Fruit fly (Drosophila melanogaster) whole organism, pupa: Measurements from ENCODE around the gene mRpS23.
A peak's percentile ranks its signal among the peaks of the same experiment; 100 is the strongest.

Experiments
- CG10348 ChIP-seq: fragments of 200-800 bp; sonication (Bioruptor generic); IDR thresholded peaks from 2 replicates; pipeline ENCODE4 v1.3.6; 2022; ENCODE audit warnings: missing biosample characterization, missing genetic modification characterization
- CG12605 ChIP-seq: fragments of 200-800 bp; sonication (Bioruptor generic); IDR thresholded peaks from 2 replicates; pipeline ENCODE4 v1.3.6; 2022; ENCODE audit warnings: missing biosample characterization, missing genetic modification characterization
- CG13204 ChIP-seq: fragments of 200-800 bp; sonication (Bioruptor generic); optimal IDR thresholded peaks from 2 replicates; lab custom pipeline; 2018; ENCODE audit warnings: missing biosample characterization, mild to moderate bottlenecking, missing genetic modification characterization, moderate library complexity
- CG14655 ChIP-seq: fragments of 200-800 bp; sonication (Bioruptor generic); optimal IDR thresholded peaks from 3 replicates; lab custom pipeline; 2017; ENCODE audit warnings: mild to moderate bottlenecking, missing biosample characterization, missing genetic modification reagents, missing genetic modification characterization
- CG15710 ChIP-seq: fragments of 200-800 bp; sonication (Bioruptor generic); optimal IDR thresholded peaks from 2 replicates; lab custom pipeline; 2018; ENCODE audit warnings: missing biosample characterization, mild to moderate bottlenecking, missing genetic modification characterization, moderate library complexity
- CG17806 ChIP-seq: fragments of 200-800 bp; sonication (Bioruptor generic); optimal IDR thresholded peaks from 2 replicates; lab custom pipeline; 2018; ENCODE audit warnings: missing biosample characterization, mild to moderate bottlenecking, missing genetic modification characterization, moderate library complexity
- CG32121 ChIP-seq: fragments of 200-800 bp; sonication (Bioruptor generic); IDR thresholded peaks from 2 replicates; pipeline ENCODE4 v1.3.6; 2022; ENCODE audit warnings: missing biosample characterization, missing genetic modification characterization
- CG34367 ChIP-seq: fragments of 200-800 bp; sonication (Bioruptor generic); optimal IDR thresholded peaks from 2 replicates; lab custom pipeline; 2018; ENCODE audit warnings: missing biosample characterization, mild to moderate bottlenecking, missing genetic modification characterization
- CG4496 ChIP-seq: fragments of 200-800 bp; sonication (Bioruptor generic); IDR thresholded peaks from 3 replicates; pipeline ENCODE4 v1.3.6; 2022; ENCODE audit warnings: missing biosample characterization, missing genetic modification characterization
- CG8159 ChIP-seq: fragments of 200-800 bp; sonication (Bioruptor generic); optimal IDR thresholded peaks from 3 replicates; lab custom pipeline; 2018; ENCODE audit warnings: missing biosample characterization, mild to moderate bottlenecking, missing genetic modification characterization, moderate library complexity
- CG8301 ChIP-seq: fragments of 200-800 bp; sonication (Bioruptor generic); optimal IDR thresholded peaks from 2 replicates; lab custom pipeline; 2018; ENCODE audit warnings: missing biosample characterization, mild to moderate bottlenecking, missing genetic modification characterization
- CG9948 ChIP-seq: fragments of 200-800 bp; sonication (Bioruptor generic); optimal IDR thresholded peaks from 2 replicates; lab custom pipeline; 2018; ENCODE audit warnings: missing biosample characterization, mild to moderate bottlenecking, missing genetic modification characterization, moderate library complexity
- D1 ChIP-seq: fragments of 200-800 bp; sonication (Bioruptor generic); optimal IDR thresholded peaks from 2 replicates; lab custom pipeline; 2018; ENCODE audit warnings: missing biosample characterization, mild to moderate bottlenecking, missing genetic modification characterization, moderate library complexity
- EcR ChIP-seq: fragments of 200-800 bp; sonication (Bioruptor generic); optimal IDR thresholded peaks from 3 replicates; lab custom pipeline; 2019; ENCODE audit warnings: missing biosample characterization, missing genetic modification characterization, mild to moderate bottlenecking, moderate library complexity, missing genetic modification reagents
- Ets98B ChIP-seq: fragments of 200-800 bp; sonication (Bioruptor generic); IDR thresholded peaks from 2 replicates; pipeline ENCODE4 v1.3.6; 2022; ENCODE audit warnings: missing biosample characterization, missing genetic modification characterization
- Pif1A ChIP-seq: fragments of 200-800 bp; sonication (Bioruptor generic); optimal IDR thresholded peaks from 3 replicates; lab custom pipeline; 2016; ENCODE audit warnings: missing biosample characterization, missing genetic modification characterization
- Pif1B ChIP-seq: fragments of 200-800 bp; sonication (Bioruptor generic); optimal IDR thresholded peaks from 3 replicates; lab custom pipeline; 2016; ENCODE audit warnings: missing biosample characterization, missing genetic modification characterization
- Snoo ChIP-seq: fragments of 200-800 bp; sonication (Bioruptor generic); optimal IDR thresholded peaks from 3 replicates; lab custom pipeline; 2017; ENCODE audit warnings: missing biosample characterization, mild to moderate bottlenecking, missing genetic modification characterization, inconsistent platforms
- fd96Ca ChIP-seq: fragments of 200-800 bp; sonication (Bioruptor generic); IDR thresholded peaks from 3 replicates; pipeline ENCODE4 v1.3.6; 2022; ENCODE audit warnings: missing biosample characterization, missing genetic modification characterization
- gl ChIP-seq: fragments of 200-800 bp; sonication (Bioruptor generic); optimal IDR thresholded peaks from 2 replicates; lab custom pipeline; 2018; ENCODE audit warnings: missing biosample characterization, mild to moderate bottlenecking, missing genetic modification characterization
- rn ChIP-seq: fragments of 200-800 bp; sonication (Bioruptor generic); IDR thresholded peaks from 2 replicates; pipeline ENCODE4 v1.3.6; 2022; ENCODE audit warnings: missing biosample characterization, missing genetic modification characterization

The mRpS23 gene

dm6 chr2L:13835002-13835910 lies at the start of gene mRpS23, which contains the start of gene CenG1A:
Gene mRpS23 (minus strand): TSS chr2L:13835072.
Gene CenG1A (plus strand): TSS chr2L:13835564.
- TF ChIP-seq EcR (GFP tag; lab: Kevin White, UChicago) (peak; percentile 67), Ets98B (GFP tag; lab: Robert Waterston, UW) (peak; percentile 100), CG4496 (GFP tag; lab: Robert Waterston, UW) (peak; percentile 100), rn (GFP tag; lab: Robert Waterston, UW) (peak; percentile 100), CG34367 (tag; lab: Kevin White, UChicago) (peak; percentile 100), CG12605 (peak; percentile 100), CG13204 (no peak), CG17806 (tag; lab: Kevin White, UChicago) (peak; percentile 100), CG15710 (tag; lab: Kevin White, UChicago) (peak; percentile 100), D1 (tag; lab: Kevin White, UChicago) (no peak), CG14655 (GFP tag; lab: Kevin White, UChicago) (peak; percentile 100), CG8159 (peak; percentile 100), fd96Ca (GFP tag; lab: Robert Waterston, UW) (peak; percentile 100), Snoo (peak; percentile 100), Pif1A (GFP tag; lab: Kevin White, UChicago) (peak; percentile 100), CG32121 (peak; percentile 100), CG8301 (tag; lab: Kevin White, UChicago) (peak; percentile 100), CG9948 (peak; percentile 100), CG10348 (GFP tag; lab: Robert Waterston, UW) (peak; percentile 99), gl (tag; lab: Kevin White, UChicago) (peak; percentile 100), Pif1B (GFP tag; lab: Kevin White, UChicago) (peak; percentile 100)
- TF ChIP-seq, all 21 proteins: peak for 19

dm6 chr2L:13884063-13884656 lies 49.3 kb upstream of the mRpS23 start:
- peak; percentile 55 for TF ChIP-seq EcR (GFP tag; lab: Kevin White, UChicago)
- TF ChIP-seq Snoo = no peak

- TF ChIP-seq CG10348 (GFP tag; lab: Robert Waterston, UW) (no peak), Pif1A (GFP tag; lab: Kevin White, UChicago) (peak; percentile 0), D1 (tag; lab: Kevin White, UChicago) (no peak), gl (tag; lab: Kevin White, UChicago) (no peak), CG12605 (no peak), CG8159 (no peak)
Measured at dm6 chr2L:13881939-13882338, 47.1 kb upstream of the mRpS23 start.

dm6 chr2L:13881387-13881902 lies 46.6 kb upstream of the mRpS23 start:
- TF ChIP-seq Snoo = no peak
- 0 out of 3 replicates have a peak, but pooled peaks have one; percentile 33 for TF ChIP-seq fd96Ca (GFP tag; lab: Robert Waterston, UW)

- TF ChIP-seq rn (GFP tag; lab: Robert Waterston, UW) (no peak), CG17806 (tag; lab: Kevin White, UChicago) (no peak), CG15710 (tag; lab: Kevin White, UChicago) (no peak), Pif1B (GFP tag; lab: Kevin White, UChicago) (no peak), CG8159 (no peak), D1 (tag; lab: Kevin White, UChicago) (peak; percentile 15), CG34367 (tag; lab: Kevin White, UChicago) (no peak), CG12605 (no peak; the same call in 1 of the 2 replicates), CG10348 (GFP tag; lab: Robert Waterston, UW) (no peak), Snoo (peak; percentile 0), gl (tag; lab: Kevin White, UChicago) (no peak), EcR (GFP tag; lab: Kevin White, UChicago) (peak; percentile 25), Ets98B (GFP tag; lab: Robert Waterston, UW) (peak; percentile 52), CG14655 (GFP tag; lab: Kevin White, UChicago) (no peak), CG4496 (GFP tag; lab: Robert Waterston, UW) (peak; percentile 72), CG9948 (no peak), CG32121 (no peak; the same call in 1 of the 2 replicates), fd96Ca (GFP tag; lab: Robert Waterston, UW) (peak; percentile 13; the same call in 1 of the 3 replicates), CG13204 (no peak), CG8301 (tag; lab: Kevin White, UChicago) (no peak)
Measured at dm6 chr2L:13878801-13879200, 43.9 kb upstream of the mRpS23 start.
